Worm (Caenorhabditis elegans) whole organism, young adult: ENCODE results near the gene tag-209.

Experiments
- F22D6.2 ChIP-seq: sonication (generic microtip); optimal IDR thresholded peaks from 2 replicates; lab custom pipeline; 2016; ENCODE audit warnings: mild to moderate bottlenecking, missing genetic modification characterization, missing compliant biosample characterization
- F23B12.7 ChIP-seq: sonication (generic microtip); optimal IDR thresholded peaks from 2 replicates; lab custom pipeline; 2017; ENCODE audit warnings: missing genetic modification characterization, mild to moderate bottlenecking, missing compliant biosample characterization, antibody characterized with exemption, moderate library complexity; ENCODE audit not compliant: insufficient read depth
- F57A8.1 ChIP-seq: fragments of 200-800 bp; sonication (Bioruptor generic); optimal IDR thresholded peaks from 2 replicates; lab custom pipeline; 2018; ENCODE audit warnings: mild to moderate bottlenecking, missing genetic modification characterization, moderate library complexity, missing compliant biosample characterization
- Y67H2A.10 ChIP-seq: fragments of 200-800 bp; sonication (Bioruptor generic); conservative IDR thresholded peaks from 2 replicates; pipeline ENCODE4 v1.3.6; 2022; ENCODE audit warnings: missing genetic modification reagents, missing genetic modification characterization, missing compliant biosample characterization
- ama-1 ChIP-seq, 3 experiments: fragments of 150-350 bp in 1 of 3; sonication (generic microtip) in 2 of 3; optimal IDR thresholded peaks; 2 replicates each; lab custom pipeline; 2014 to 2018; ENCODE audit warnings: missing biosample characterization in 2 of 3, missing genetic modification characterization in 2 of 3, missing genetic modification reagents in 2 of 3
- attf-3 ChIP-seq: fragments of 200-800 bp; sonication (Bioruptor generic); conservative IDR thresholded peaks from 2 replicates; pipeline ENCODE4 v1.3.6; 2022; ENCODE audit warnings: missing genetic modification reagents, missing genetic modification characterization, missing compliant biosample characterization
- bed-2 ChIP-seq: fragments of 200-800 bp; sonication (Bioruptor generic); IDR thresholded peaks from 2 replicates; pipeline ENCODE4 v1.3.6; 2022; ENCODE audit warnings: missing genetic modification reagents, missing genetic modification characterization, missing compliant biosample characterization
- cebp-1 ChIP-seq, 2 experiments: fragments of 200-800 bp in 1 of 2; sonication (Bioruptor generic) in 1 of 2; sonication (generic microtip) in 1 of 2; IDR thresholded peaks in 1 of 2; optimal IDR thresholded peaks in 1 of 2; 2 replicates each; pipeline versions ENCODE4 v1.3.6 to Lab custom; 2017 to 2022; ENCODE audit warnings: missing compliant biosample characterization in 2 of 2, missing genetic modification characterization in 2 of 2, mild to moderate bottlenecking in 1 of 2, missing genetic modification reagents in 1 of 2, moderate library complexity in 1 of 2
- ceh-100 ChIP-seq: fragments of 200-800 bp; sonication (Bioruptor generic); IDR thresholded peaks from 2 replicates; pipeline ENCODE4 v1.3.6; 2022; ENCODE audit warnings: missing genetic modification reagents, missing genetic modification characterization, missing compliant biosample characterization
- ceh-79 ChIP-seq: sonication (generic microtip); optimal IDR thresholded peaks from 2 replicates; lab custom pipeline; 2017; ENCODE audit warnings: mild to moderate bottlenecking, missing genetic modification characterization, missing compliant biosample characterization
- dpff-1 ChIP-seq: sonication (generic microtip); optimal IDR thresholded peaks from 2 replicates; lab custom pipeline; 2017; ENCODE audit warnings: mild to moderate bottlenecking, missing genetic modification characterization, missing compliant biosample characterization
- efl-1 ChIP-seq: fragments of 150-350 bp; optimal IDR thresholded peaks from 2 replicates; lab custom pipeline; 2014; ENCODE audit warnings: missing biosample characterization, missing genetic modification reagents, missing genetic modification characterization
- egl-18 ChIP-seq: fragments of 200-800 bp; sonication (Bioruptor generic); IDR thresholded peaks from 2 replicates; pipeline ENCODE4 v1.3.6; 2022; ENCODE audit warnings: missing genetic modification reagents, missing genetic modification characterization, missing compliant biosample characterization
- ekl-4 ChIP-seq: fragments of 200-800 bp; sonication (Bioruptor generic); IDR thresholded peaks from 2 replicates; pipeline ENCODE4 v1.3.6; 2022; ENCODE audit warnings: missing genetic modification reagents, missing genetic modification characterization, missing compliant biosample characterization
- gei-17 ChIP-seq: fragments of 200-800 bp; sonication (Bioruptor generic); optimal IDR thresholded peaks from 2 replicates; lab custom pipeline; 2018; ENCODE audit warnings: mild to moderate bottlenecking, missing genetic modification characterization, missing compliant biosample characterization
- him-1 ChIP-seq: sonication (generic microtip); optimal IDR thresholded peaks from 2 replicates; lab custom pipeline; 2016; ENCODE audit warnings: missing genotype, missing genetic modification reagents, missing genetic modification characterization, missing compliant biosample characterization
- hmg-1.2 ChIP-seq: fragments of 200-800 bp; sonication (Bioruptor generic); IDR thresholded peaks from 2 replicates; pipeline ENCODE4 v1.3.6; 2022; ENCODE audit warnings: missing genetic modification reagents, missing genetic modification characterization, missing compliant biosample characterization
- hmg-20 ChIP-seq: fragments of 200-800 bp; sonication (Bioruptor generic); IDR thresholded peaks from 2 replicates; pipeline ENCODE4 v1.3.6; 2022; ENCODE audit warnings: missing genetic modification reagents, missing genetic modification characterization, missing compliant biosample characterization
- lin-35 ChIP-seq, 3 experiments: fragments of 150-350 bp in 2 of 3; sonication (generic microtip) in 1 of 3; optimal IDR thresholded peaks; 2 replicates each; lab custom pipeline; 2014 to 2018; ENCODE audit warnings: missing biosample characterization in 3 of 3, missing genetic modification characterization in 3 of 3, missing genetic modification reagents in 3 of 3
- lin-40 ChIP-seq: sonication (generic microtip); optimal IDR thresholded peaks from 2 replicates; lab custom pipeline; 2016; ENCODE audit warnings: missing genetic modification characterization, mild to moderate bottlenecking, missing compliant biosample characterization, missing genotype, missing genetic modification reagents
- lin-54 ChIP-seq: fragments of 200-800 bp; sonication (Bioruptor generic); optimal IDR thresholded peaks from 2 replicates; lab custom pipeline; 2018; ENCODE audit warnings: mild to moderate bottlenecking, missing genetic modification characterization, missing compliant biosample characterization
- lsy-27 ChIP-seq: sonication (generic microtip); optimal IDR thresholded peaks from 2 replicates; lab custom pipeline; 2017; ENCODE audit warnings: missing genetic modification characterization, mild to moderate bottlenecking, missing compliant biosample characterization, antibody characterized with exemption, missing genotype, borderline replicate concordance; ENCODE audit not compliant: insufficient read depth
- madf-10 ChIP-seq: sonication (generic microtip); optimal IDR thresholded peaks from 2 replicates; lab custom pipeline; 2016; ENCODE audit warnings: mild to moderate bottlenecking, missing genetic modification characterization, missing compliant biosample characterization
- madf-8 ChIP-seq: fragments of 200-800 bp; sonication (Bioruptor generic); conservative IDR thresholded peaks from 2 replicates; pipeline ENCODE4 v1.3.6; 2022; ENCODE audit warnings: missing genetic modification reagents, missing genetic modification characterization, missing compliant biosample characterization
- mel-28 ChIP-seq: sonication (generic microtip); optimal IDR thresholded peaks from 2 replicates; lab custom pipeline; 2016; ENCODE audit warnings: borderline replicate concordance, mild to moderate bottlenecking, missing genetic modification characterization, missing compliant biosample characterization
- mes-4 ChIP-seq: sonication (generic microtip); optimal IDR thresholded peaks from 2 replicates; lab custom pipeline; 2016; ENCODE audit warnings: missing genotype, missing genetic modification characterization, missing compliant biosample characterization
- nfya-1 ChIP-seq: sonication (generic microtip); optimal IDR thresholded peaks from 2 replicates; lab custom pipeline; 2017; ENCODE audit warnings: antibody characterized with exemption, missing compliant biosample characterization, missing genetic modification characterization, borderline replicate concordance; ENCODE audit not compliant: insufficient read depth
- nfyb-1 ChIP-seq: fragments of 200-800 bp; sonication (Bioruptor generic); IDR thresholded peaks from 2 replicates; pipeline ENCODE4 v1.3.6; 2022; ENCODE audit warnings: missing genetic modification reagents, missing genetic modification characterization, missing compliant biosample characterization
- nhr-179 ChIP-seq: sonication (generic microtip); optimal IDR thresholded peaks from 2 replicates; lab custom pipeline; 2016; ENCODE audit warnings: mild to moderate bottlenecking, missing genetic modification characterization, missing compliant biosample characterization
- nhr-90 ChIP-seq: sonication (generic microtip); optimal IDR thresholded peaks from 2 replicates; lab custom pipeline; 2016; ENCODE audit warnings: missing genotype, mild to moderate bottlenecking, missing genetic modification characterization, missing compliant biosample characterization
- rcor-1 ChIP-seq: fragments of 200-800 bp; sonication (Bioruptor generic); IDR thresholded peaks from 2 replicates; pipeline ENCODE4 v1.3.6; 2022; ENCODE audit warnings: missing genetic modification reagents, missing genetic modification characterization, missing compliant biosample characterization
- sdz-38 ChIP-seq: sonication (generic microtip); optimal IDR thresholded peaks from 2 replicates; lab custom pipeline; 2016; ENCODE audit warnings: missing genotype, missing genetic modification characterization, missing compliant biosample characterization
- snpc-1.3 ChIP-seq: sonication (generic microtip); optimal IDR thresholded peaks from 2 replicates; lab custom pipeline; 2017; ENCODE audit warnings: missing genetic modification characterization, mild to moderate bottlenecking, missing compliant biosample characterization, antibody characterized with exemption, moderate library complexity, missing genotype, missing genetic modification reagents; ENCODE audit not compliant: insufficient read depth
- snpc-3.4 ChIP-seq: sonication (generic microtip); optimal IDR thresholded peaks from 2 replicates; lab custom pipeline; 2017; ENCODE audit warnings: missing genetic modification characterization, mild to moderate bottlenecking, missing compliant biosample characterization, antibody characterized with exemption, moderate library complexity, missing genotype, missing genetic modification reagents
- sptf-2 ChIP-seq: fragments of 200-800 bp; sonication (Bioruptor generic); optimal IDR thresholded peaks from 2 replicates; lab custom pipeline; 2018; ENCODE audit warnings: mild to moderate bottlenecking, missing genetic modification characterization, missing compliant biosample characterization
- tbx-9 ChIP-seq: sonication (generic microtip); optimal IDR thresholded peaks from 2 replicates; lab custom pipeline; 2016; ENCODE audit warnings: borderline replicate concordance, missing genetic modification characterization, inconsistent platforms, missing compliant biosample characterization
- zfh-2 ChIP-seq: fragments of 200-800 bp; sonication (Bioruptor generic); conservative IDR thresholded peaks from 2 replicates; pipeline ENCODE4 v1.3.6; 2022; ENCODE audit warnings: missing genetic modification reagents, missing genetic modification characterization, missing compliant biosample characterization
- ztf-25 ChIP-seq: fragments of 200-800 bp; sonication (Bioruptor generic); IDR thresholded peaks from 2 replicates; pipeline ENCODE4 v1.3.6; 2022; ENCODE audit warnings: missing genetic modification reagents, missing genetic modification characterization, missing compliant biosample characterization

Gene tag-209

ce11 chrII:10787240-10787639 lies at the start of gene tag-209:
Gene tag-209 (plus strand): TSS chrII:10787312.
- TF ChIP-seq rcor-1 (GFP tag; lab: Robert Waterston, UW): no peak
- peak; percentile 39; the same call in 1 of the 2 replicates for TF ChIP-seq ekl-4 (GFP tag; lab: Robert Waterston, UW)
- TF ChIP-seq him-1 (tag; lab: Kevin White, UChicago): peak; percentile 72

- TF ChIP-seq attf-3 (GFP tag; lab: Robert Waterston, UW) (no peak), mes-4 (no peak), snpc-1.3 (no peak), zfh-2 (peak; percentile 45), Y67H2A.10 (GFP tag; lab: Robert Waterston, UW) (no peak), nfyb-1 (GFP tag; lab: Robert Waterston, UW) (no peak), lin-40 (tag; lab: Kevin White, UChicago) (no peak), cebp-1 (GFP tag; IDR thresholded peaks at IDR 0.05; lab: Robert Waterston, UW) (no peak), cebp-1 (tag; optimal IDR thresholded peaks at IDR 0.05; lab: Kevin White, UChicago) (peak; percentile 8), snpc-3.4 (tag; lab: Kevin White, UChicago) (no peak), tbx-9 (tag; lab: Kevin White, UChicago) (no peak), ceh-79 (tag; lab: Kevin White, UChicago) (no peak), hmg-1.2 (GFP tag; lab: Robert Waterston, UW) (peak; percentile 23; the same call in 1 of the 2 replicates), efl-1 (no peak), F57A8.1 (GFP tag; lab: Kevin White, UChicago) (no peak), nhr-179 (no peak), dpff-1 (no peak), madf-8 (GFP tag; lab: Robert Waterston, UW) (no peak), F22D6.2 (tag; lab: Kevin White, UChicago) (no peak), bed-2 (GFP tag; lab: Robert Waterston, UW) (no peak), lin-35 (GFP tag; optimal IDR thresholded peaks at IDR 0.05; lab: Kevin White, UChicago) (no peak), mel-28 (no peak), sdz-38 (tag; lab: Kevin White, UChicago) (no peak), egl-18 (GFP tag; lab: Robert Waterston, UW) (no peak), madf-10 (tag; lab: Kevin White, UChicago) (peak; percentile 59), F23B12.7 (no peak), hmg-20 (no peak), ama-1 (optimal IDR thresholded peaks at IDR 0.05; lab: Kevin White, UChicago) (no peak), ama-1 (GFP tag; optimal IDR thresholded peaks at IDR 0.05; lab: Kevin White, UChicago) (no peak)
These were observed 42.3 kb upstream of the tag-209 start for ce11 chrII:10744801-10745200.

ce11 chrII:10753694-10754093 lies 33.4 kb upstream of the tag-209 start:
- TF ChIP-seq lin-54 (GFP tag; lab: Kevin White, UChicago) (no peak), ama-1 (optimal IDR thresholded peaks at IDR 0.05; lab: Kevin White, UChicago) (no peak), ama-1 (GFP tag; optimal IDR thresholded peaks at IDR 0.05; lab: Kevin White, UChicago) (no peak), nhr-90 (tag; lab: Kevin White, UChicago) (no peak), lsy-27 (tag; lab: Kevin White, UChicago) (no peak), sptf-2 (GFP tag; lab: Kevin White, UChicago) (no peak), ceh-100 (no peak), mel-28 (no peak), efl-1 (no peak), nfya-1 (tag; lab: Kevin White, UChicago) (no peak), ztf-25 (GFP tag; lab: Robert Waterston, UW) (no peak), gei-17 (GFP tag; lab: Kevin White, UChicago) (no peak)
